Fruit fly (Drosophila melanogaster): Measurements from ENCODE around the gene okr.

- no peak for TF ChIP-seq CG8478 (optimal IDR thresholded peaks at IDR 0.05)
- no peak for TF ChIP-seq CTCF (optimal IDR thresholded peaks at IDR 0.05)
These were observed 44.6 kb upstream of the okr start, which contains the start of the genes CG17260 and SerRS for dm6 chr2L:3037153-3037579.

Measured in S2 (cell line).